Worm (Caenorhabditis elegans) whole organism, midembryonic: ENCODE measurements around the gene C31E10.5.

ENCODE experiments used
- T22C8.4 ChIP-seq: fragments of 200-800 bp; sonication (Bioruptor generic); IDR thresholded peaks from 2 replicates; pipeline ENCODE4 v1.3.6; 2022; ENCODE audit warnings: missing genetic modification characterization, missing compliant biosample characterization
- cog-1 ChIP-seq: sonication (generic microtip); optimal IDR thresholded peaks from 2 replicates; lab custom pipeline; 2016; ENCODE audit warnings: missing genetic modification characterization, missing compliant biosample characterization
- flt-1 ChIP-seq: fragments of 200-800 bp; sonication (Bioruptor generic); IDR thresholded peaks from 2 replicates; pipeline ENCODE4 v1.3.6; 2022; ENCODE audit warnings: missing genetic modification characterization, missing compliant biosample characterization
- ref-1 ChIP-seq: fragments of 200-800 bp; sonication (Bioruptor generic); conservative IDR thresholded peaks from 2 replicates; pipeline ENCODE4 v1.3.6; 2022; ENCODE audit warnings: missing genetic modification reagents, missing genetic modification characterization, missing compliant biosample characterization

DNA sequence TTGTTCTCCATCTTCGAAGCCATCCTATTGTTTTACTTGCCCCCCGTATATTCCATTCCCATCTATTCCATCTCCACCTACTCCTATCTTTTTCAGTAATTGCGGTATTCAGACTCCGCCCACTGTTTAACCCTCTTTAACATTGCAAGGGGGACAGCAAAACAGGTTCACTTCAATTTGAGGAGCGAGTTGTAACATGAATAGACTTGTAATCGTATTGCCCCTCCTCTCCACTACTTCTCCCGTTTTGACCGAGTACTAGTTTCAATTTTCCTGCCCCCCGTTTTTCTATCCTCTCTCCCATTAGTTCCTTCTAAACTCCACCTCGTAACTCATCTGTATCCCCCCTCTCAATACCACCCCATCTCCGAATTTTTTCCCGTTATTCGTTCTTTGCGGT is 32.9 kb upstream of the C31E10.5 start:
- TF ChIP-seq cog-1 = no peak
- TF ChIP-seq ref-1 (GFP tag; lab: Robert Waterston, UW) = no peak
- no peak for TF ChIP-seq flt-1
- TF ChIP-seq T22C8.4 = no peak
